Worm (Caenorhabditis elegans) whole organism, midembryonic: ENCODE results near the gene epg-7.

Experiments used
- klf-2 ChIP-seq: fragments of 200-800 bp; sonication (Bioruptor generic); conservative IDR thresholded peaks from 2 replicates; pipeline ENCODE4 v1.3.6; 2022; ENCODE audit warnings: missing genetic modification reagents, missing genetic modification characterization, missing compliant biosample characterization
- med-1 ChIP-seq: sonication (generic microtip); optimal IDR thresholded peaks from 2 replicates; lab custom pipeline; 2017; ENCODE audit warnings: missing genetic modification characterization, mild to moderate bottlenecking, missing compliant biosample characterization, antibody characterized with exemption, missing genetic modification reagents; ENCODE audit not compliant: insufficient read depth
- ztf-23 ChIP-seq: fragments of 200-800 bp; sonication (Bioruptor generic); IDR thresholded peaks from 2 replicates; pipeline ENCODE4 v1.3.6; 2022; ENCODE audit warnings: missing genetic modification reagents, missing genetic modification characterization, missing compliant biosample characterization

- TF ChIP-seq ztf-23 (GFP tag; lab: Robert Waterston, UW) = no peak
- no peak for TF ChIP-seq med-1 (GFP tag; lab: Kevin White, UChicago)
- no peak for TF ChIP-seq klf-2 (GFP tag; lab: Robert Waterston, UW)
These were observed 19.9 kb upstream of the epg-7 start for ce11 chrX:7314564-7314963.
